Worm (Caenorhabditis elegans): ENCODE results near the gene C54G10.1.
A peak's percentile ranks its signal among the peaks of the same experiment; 100 is the strongest.

Gene C54G10.1

ce11 chrV:14612168-14612567 is 28.7 kb upstream of the C54G10.1 start, which contains the start of the genes R11H6.5 and ccnk-1 (continued):
- TF ChIP-seq hlh-4 (tag; optimal IDR thresholded peaks at IDR 0.05) (no peak), lin-13 (GFP tag; optimal IDR thresholded peaks at IDR 0.05) (no peak), sup-37 (GFP tag; optimal IDR thresholded peaks at IDR 0.05) (no peak), dsc-1 (tag; optimal IDR thresholded peaks at IDR 0.05) (no peak), unc-62 (GFP tag; optimal IDR thresholded peaks at IDR 0.05) (no peak), F16B12.6 (tag; optimal IDR thresholded peaks at IDR 0.05) (peak; percentile 85), ceh-88 (GFP tag; IDR thresholded peaks at IDR 0.05) (no peak), elt-2 (tag; optimal IDR thresholded peaks at IDR 0.05) (no peak), nhr-77 (tag; optimal IDR thresholded peaks at IDR 0.05) (no peak), rnt-1 (tag; optimal IDR thresholded peaks at IDR 0.05) (peak; percentile 40)

ce11 chrV:14614454-14614853 is 26.4 kb upstream of the C54G10.1 start:
- no peak for TF ChIP-seq nhr-28 (tag; optimal IDR thresholded peaks at IDR 0.05)
- TF ChIP-seq ztf-4 (tag; optimal IDR thresholded peaks at IDR 0.05) = no peak

ce11 chrV:14615671-14616070 is 25.2 kb upstream of the C54G10.1 start:
- no peak for TF ChIP-seq nhr-90 (tag; optimal IDR thresholded peaks at IDR 0.05; ENCODE audit: poor library complexity)
- TF ChIP-seq unc-30 (tag; optimal IDR thresholded peaks at IDR 0.05) = no peak
- TF ChIP-seq blmp-1 (tag; optimal IDR thresholded peaks at IDR 0.05) = no peak
- no peak for TF ChIP-seq pqm-1 (tag; optimal IDR thresholded peaks at IDR 0.05)
- TF ChIP-seq lsy-2 (tag; optimal IDR thresholded peaks at IDR 0.05) = no peak
- no peak for TF ChIP-seq nhr-84 (tag; optimal IDR thresholded peaks at IDR 0.05)
- no peak for TF ChIP-seq C16A3.4 (tag; optimal IDR thresholded peaks at IDR 0.05)
- TF ChIP-seq unc-98 (GFP tag; IDR thresholded peaks at IDR 0.05) = no peak
- TF ChIP-seq egl-27 (tag; optimal IDR thresholded peaks at IDR 0.05) = no peak
- TF ChIP-seq efl-1 (optimal IDR thresholded peaks at IDR 0.05) = no peak
- TF ChIP-seq efl-1 (GFP tag; optimal IDR thresholded peaks at IDR 0.05 in 1 of 2) = no peak
- TF ChIP-seq mef-2 (tag; optimal IDR thresholded peaks at IDR 0.05) = no peak
- no peak for TF ChIP-seq nhr-85 (tag)
- TF ChIP-seq nhr-12 (tag; optimal IDR thresholded peaks at IDR 0.05) = no peak
- no peak for TF ChIP-seq C34B4.2 (tag; optimal IDR thresholded peaks at IDR 0.05)
- no peak for TF ChIP-seq Y116A8C.19 (tag; optimal IDR thresholded peaks at IDR 0.05; ENCODE audit: borderline replicate concordance)
- no peak for TF ChIP-seq ztf-11 (tag; optimal IDR thresholded peaks at IDR 0.05)
- no peak for TF ChIP-seq unc-130 (tag; optimal IDR thresholded peaks at IDR 0.05)
- TF ChIP-seq ets-5 (GFP tag; IDR thresholded peaks at IDR 0.05) = no peak
- TF ChIP-seq isw-1 (GFP tag; IDR thresholded peaks at IDR 0.05) = no peak
- TF ChIP-seq xbp-1 (tag; optimal IDR thresholded peaks at IDR 0.05) = no peak

DNA sequence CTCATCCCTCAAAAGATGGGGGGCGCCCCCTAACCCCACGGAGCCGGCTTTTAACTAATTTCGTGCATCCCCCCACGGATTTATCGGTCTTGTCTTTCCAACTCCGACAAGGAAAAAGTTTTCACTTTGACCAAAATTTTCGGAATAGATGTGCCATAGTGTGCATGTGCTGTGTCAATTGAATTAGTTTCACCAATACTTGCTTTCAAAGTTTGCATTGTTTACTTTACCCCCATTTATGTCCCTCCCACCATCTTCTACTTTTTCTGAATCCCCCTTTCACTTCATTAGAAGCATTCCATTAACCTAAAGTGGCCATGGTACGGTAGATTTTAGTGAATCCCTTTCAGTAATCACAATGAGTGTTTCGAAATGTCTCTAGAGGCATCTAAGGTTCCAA is 23.2 kb upstream of the C54G10.1 start:
- TF ChIP-seq lir-3 (tag; optimal IDR thresholded peaks at IDR 0.05; ENCODE audit: poor library complexity) = no peak
- TF ChIP-seq lin-14 (GFP tag; optimal IDR thresholded peaks at IDR 0.05) = peak; percentile 65
- no peak for TF ChIP-seq aha-1 (tag; optimal IDR thresholded peaks at IDR 0.05)
- TF ChIP-seq ces-1 (GFP tag; optimal IDR thresholded peaks at IDR 0.05) = no peak
- no peak for TF ChIP-seq mep-1 (tag; optimal IDR thresholded peaks at IDR 0.05)
- no peak for TF ChIP-seq lin-15B (tag; optimal IDR thresholded peaks at IDR 0.05)
- no peak for TF ChIP-seq zag-1 (tag; optimal IDR thresholded peaks at IDR 0.05)
- TF ChIP-seq lsy-2 (tag; optimal IDR thresholded peaks at IDR 0.05) = peak in 1 of 2 experiments; percentile 13
- no peak for TF ChIP-seq efl-1 (optimal IDR thresholded peaks at IDR 0.05)
- TF ChIP-seq efl-1 (GFP tag; optimal IDR thresholded peaks at IDR 0.05 in 1 of 2) = peak in 1 of 2 experiments; percentile 52
